Worm (Caenorhabditis elegans): ENCODE data around the gene gpa-3.

- TF ChIP-seq unc-39 (tag; optimal IDR thresholded peaks at IDR 0.05), result no peak
- no peak for TF ChIP-seq snpc-4 (tag; optimal IDR thresholded peaks at IDR 0.05)
- no peak for TF ChIP-seq nhr-23 (tag; optimal IDR thresholded peaks at IDR 0.05)
- no peak for TF ChIP-seq egl-27 (tag; optimal IDR thresholded peaks at IDR 0.05)
- TF ChIP-seq elt-1 (tag; optimal IDR thresholded peaks at IDR 0.05), result no peak
- TF ChIP-seq nhr-237 (tag; optimal IDR thresholded peaks at IDR 0.05), result no peak
- TF ChIP-seq lin-39 (tag; optimal IDR thresholded peaks at IDR 0.05), result no peak
- no peak for TF ChIP-seq zag-1 (tag; optimal IDR thresholded peaks at IDR 0.05)
Measured at ce11 chrV:9332611-9333315, 26.8 kb downstream of the gpa-3 start.

All from whole organism, L2 larva.